Fruit fly (Drosophila melanogaster) whole organism, pupa: ENCODE data around the gene Fancl.
A peak's percentile ranks its signal among the peaks of the same experiment; 100 is the strongest.

Source experiments
- CG17806 ChIP-seq: fragments of 200-800 bp; sonication (Bioruptor generic); optimal IDR thresholded peaks from 2 replicates; lab custom pipeline; 2018; ENCODE audit warnings: missing biosample characterization, mild to moderate bottlenecking, missing genetic modification characterization, moderate library complexity
- CG8301 ChIP-seq: fragments of 200-800 bp; sonication (Bioruptor generic); optimal IDR thresholded peaks from 2 replicates; lab custom pipeline; 2018; ENCODE audit warnings: missing biosample characterization, mild to moderate bottlenecking, missing genetic modification characterization
- EcR ChIP-seq: fragments of 200-800 bp; sonication (Bioruptor generic); optimal IDR thresholded peaks from 3 replicates; lab custom pipeline; 2019; ENCODE audit warnings: missing biosample characterization, missing genetic modification characterization, mild to moderate bottlenecking, moderate library complexity, missing genetic modification reagents
- fd96Ca ChIP-seq: fragments of 200-800 bp; sonication (Bioruptor generic); IDR thresholded peaks from 3 replicates; pipeline ENCODE4 v1.3.6; 2022; ENCODE audit warnings: missing biosample characterization, missing genetic modification characterization

- no peak for TF ChIP-seq fd96Ca (GFP tag; lab: Robert Waterston, UW)
- no peak for TF ChIP-seq CG17806 (tag; lab: Kevin White, UChicago)
- TF ChIP-seq CG8301 (tag; lab: Kevin White, UChicago), result no peak
- TF ChIP-seq EcR (GFP tag; lab: Kevin White, UChicago), result peak; percentile 11
Measured at dm6 chr3R:10093252-10094030, 40.8 kb upstream of the Fancl start.
